Fruit fly (Drosophila melanogaster) whole organism: ENCODE data around the gene piwi.
A peak's percentile ranks its signal among the peaks of the same experiment; 100 is the strongest.

Source experiments
- CG8478 ChIP-seq: fragments of >200 bp; optimal IDR thresholded peaks from 2 replicates; lab custom pipeline; 2018; ENCODE audit warnings: inconsistent platforms
- Dll ChIP-seq: fragments of >200 bp; optimal IDR thresholded peaks from 2 replicates; lab custom pipeline; 2017
- EcR ChIP-seq, 2 experiments: fragments of >200 bp; optimal IDR thresholded peaks; 2 replicates each; lab custom pipeline; 2017; ENCODE audit warnings: missing biosample characterization in 2 of 2, missing genetic modification characterization in 2 of 2, missing genetic modification reagents in 2 of 2
- pan ChIP-seq: fragments of >200 bp; optimal IDR thresholded peaks from 2 replicates; lab custom pipeline; 2017
- psq ChIP-seq: fragments of >200 bp; optimal IDR thresholded peaks from 2 replicates; lab custom pipeline; 2017
- usp ChIP-seq: fragments of >200 bp; optimal IDR thresholded peaks from 2 replicates; lab custom pipeline; 2017; ENCODE audit warnings: missing biosample characterization, missing genetic modification characterization, mixed read lengths

piwi gene

dm6 chr2L:10987370-10987853 is at the start of gene piwi, which contains the start of gene CG12253:
piwi (minus strand) TSS chr2L:10987420.
CG12253 (plus strand) TSS chr2L:10987806.
- TF ChIP-seq EcR (GFP tag; optimal IDR thresholded peaks at IDR 0.05; lab: Kevin White, UChicago) (no peak), pan (no peak), psq (lab: Kevin White, UChicago) (no peak), CG8478 (lab: Kevin White, UChicago) (no peak), usp (no peak), Dll (lab: Kevin White, UChicago) (no peak)

dm6 chr2L:11034495-11034894 is 47.3 kb upstream of the piwi start, which contains the start of gene CG18666:
CG18666 (plus strand) TSS chr2L:11034795.
- no peak for TF ChIP-seq EcR (GFP tag; optimal IDR thresholded peaks at IDR 0.05; lab: Kevin White, UChicago)
- no peak for TF ChIP-seq psq (lab: Kevin White, UChicago)
- TF ChIP-seq CG8478 (lab: Kevin White, UChicago) = no peak
- no peak for TF ChIP-seq pan
- no peak for TF ChIP-seq Dll (lab: Kevin White, UChicago)
- no peak for TF ChIP-seq usp

dm6 chr2L:11032285-11032970 is 45.2 kb upstream of the piwi start:
- TF ChIP-seq psq (lab: Kevin White, UChicago) (no peak), usp (no peak)

dm6 chr2L:11027825-11028496 is 40.7 kb upstream of the piwi start:
- TF ChIP-seq pan = no peak
- no peak for TF ChIP-seq EcR (GFP tag; optimal IDR thresholded peaks at IDR 0.05; lab: Kevin White, UChicago)
- TF ChIP-seq CG8478 (lab: Kevin White, UChicago) = no peak
- no peak for TF ChIP-seq psq (lab: Kevin White, UChicago)
- TF ChIP-seq Dll (lab: Kevin White, UChicago) = no peak
- no peak for TF ChIP-seq usp

- no peak for TF ChIP-seq psq (lab: Kevin White, UChicago)
- TF ChIP-seq usp = no peak
- no peak for TF ChIP-seq CG8478 (lab: Kevin White, UChicago)
- no peak for TF ChIP-seq Dll (lab: Kevin White, UChicago)
- TF ChIP-seq pan = no peak
- no peak for TF ChIP-seq EcR (GFP tag; optimal IDR thresholded peaks at IDR 0.05; lab: Kevin White, UChicago)
These were observed 40.0 kb upstream of the piwi start for dm6 chr2L:11027213-11027612.

- no peak for TF ChIP-seq pan
These were observed 36.7 kb upstream of the piwi start for dm6 chr2L:11023875-11024274.

dm6 chr2L:11022804-11023203 is 35.6 kb upstream of the piwi start:
- no peak for TF ChIP-seq pan
- TF ChIP-seq CG8478 (lab: Kevin White, UChicago) = no peak
- no peak for TF ChIP-seq usp
- no peak for TF ChIP-seq psq (lab: Kevin White, UChicago)
- TF ChIP-seq Dll (lab: Kevin White, UChicago) = no peak
- TF ChIP-seq EcR (GFP tag; optimal IDR thresholded peaks at IDR 0.05; lab: Kevin White, UChicago) = no peak

- no peak for TF ChIP-seq CG8478 (lab: Kevin White, UChicago)
- no peak for TF ChIP-seq Dll (lab: Kevin White, UChicago)
- TF ChIP-seq usp = no peak
- no peak for TF ChIP-seq EcR (GFP tag; optimal IDR thresholded peaks at IDR 0.05; lab: Kevin White, UChicago)
- peak; percentile 78 for TF ChIP-seq pan
These were observed 34.4 kb upstream of the piwi start for dm6 chr2L:11021606-11022005.

- TF ChIP-seq CG8478 (lab: Kevin White, UChicago) (no peak), pan (no peak), usp (no peak), EcR (GFP tag; optimal IDR thresholded peaks at IDR 0.05; lab: Kevin White, UChicago) (no peak), psq (lab: Kevin White, UChicago) (no peak), Dll (lab: Kevin White, UChicago) (no peak)
These were observed 29.5 kb upstream of the piwi start, which contains the start of gene CG14913 for dm6 chr2L:11016695-11017094. CG14913 (plus strand) TSS chr2L:11016995.

- no peak for TF ChIP-seq psq (lab: Kevin White, UChicago)
- TF ChIP-seq pan = no peak
- TF ChIP-seq CG8478 (lab: Kevin White, UChicago) = no peak
- TF ChIP-seq Dll (lab: Kevin White, UChicago) = no peak
- no peak for TF ChIP-seq usp
- no peak for TF ChIP-seq EcR (GFP tag; optimal IDR thresholded peaks at IDR 0.05; lab: Kevin White, UChicago)
These were observed 28.1 kb upstream of the piwi start, which contains the start of gene Acp32CD for dm6 chr2L:11015320-11015719. Acp32CD (plus strand) TSS chr2L:11015620.

dm6 chr2L:11014671-11015070 is 27.5 kb upstream of the piwi start:
- TF ChIP-seq psq (lab: Kevin White, UChicago) (no peak), Dll (lab: Kevin White, UChicago) (no peak), EcR (GFP tag; optimal IDR thresholded peaks at IDR 0.05; lab: Kevin White, UChicago) (no peak), usp (no peak), CG8478 (lab: Kevin White, UChicago) (no peak), pan (no peak)

- TF ChIP-seq Dll (lab: Kevin White, UChicago) = no peak
- TF ChIP-seq usp = no peak
- TF ChIP-seq pan = no peak
- no peak for TF ChIP-seq psq (lab: Kevin White, UChicago)
- TF ChIP-seq EcR (GFP tag; optimal IDR thresholded peaks at IDR 0.05; lab: Kevin White, UChicago) = no peak
- TF ChIP-seq CG8478 (lab: Kevin White, UChicago) = no peak
These were observed 26.9 kb upstream of the piwi start for dm6 chr2L:11014018-11014611.
